Fruit fly (Drosophila melanogaster) whole organism, adult: Measurements from ENCODE around the gene CG11563.

Experiments
- CG1620 ChIP-seq: fragments of 200-800 bp; sonication (Bioruptor generic); optimal IDR thresholded peaks from 2 replicates; lab custom pipeline; 2016; ENCODE audit warnings: missing biosample characterization, missing genetic modification characterization
- Crg-1 ChIP-seq: fragments of 200-800 bp; sonication (Bioruptor generic); optimal IDR thresholded peaks from 2 replicates; lab custom pipeline; 2016; ENCODE audit warnings: missing biosample characterization, missing genetic modification characterization
- Hr96 ChIP-seq: fragments of 200-800 bp; sonication (Bioruptor generic); optimal IDR thresholded peaks from 2 replicates; lab custom pipeline; 2016; ENCODE audit warnings: missing biosample characterization, missing genetic modification characterization

DNA sequence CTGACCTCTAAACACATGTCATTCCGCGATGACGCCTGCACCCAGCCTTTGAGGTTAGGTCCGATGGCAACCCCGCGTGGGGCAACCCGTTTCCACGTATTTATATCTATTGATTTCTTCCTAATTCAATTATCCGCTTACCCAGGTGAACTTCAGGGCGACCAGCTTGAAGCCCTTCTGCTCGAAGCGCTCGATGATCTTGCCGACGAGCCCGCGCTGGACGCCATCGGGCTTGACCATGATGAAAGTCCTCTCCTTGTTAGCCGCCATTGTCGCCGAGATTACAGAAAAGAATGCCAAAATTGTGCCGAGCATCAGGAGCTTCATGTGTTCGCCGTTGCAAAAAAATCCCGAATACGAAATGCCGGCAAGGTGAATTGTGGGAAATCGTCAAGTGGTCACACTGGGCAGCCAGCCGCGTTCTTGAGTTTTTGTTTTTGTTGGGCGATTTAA is 8.8 kb downstream of the CG11563 start, which contains the start of gene awd:
- TF ChIP-seq CG1620 (GFP tag; lab: Kevin White, UChicago) (no peak), Crg-1 (GFP tag; lab: Kevin White, UChicago) (peak; percentile 65), Hr96 (peak; percentile 61)
